Fruit fly (Drosophila melanogaster) whole organism, embryonic: ENCODE data around the gene CG14818.

Source experiments
- Ada2b ChIP-seq: fragments of 200-800 bp; sonication (Bioruptor generic); IDR thresholded peaks from 2 replicates; pipeline ENCODE4 v1.3.6; 2022; ENCODE audit warnings: missing biosample characterization, missing genetic modification characterization
- CG11696 ChIP-seq: fragments of 200-800 bp; sonication (Bioruptor generic); IDR thresholded peaks from 2 replicates; pipeline ENCODE4 v1.3.6; 2022; ENCODE audit warnings: missing biosample characterization, missing genetic modification characterization
- CG15696 ChIP-seq: fragments of 200-800 bp; sonication (Bioruptor generic); optimal IDR thresholded peaks from 2 replicates; lab custom pipeline; 2019; ENCODE audit warnings: missing biosample characterization, mild to moderate bottlenecking, missing genetic modification characterization, moderate library complexity
- CG1602 ChIP-seq: fragments of 200-800 bp; sonication (Bioruptor generic); optimal IDR thresholded peaks from 3 replicates; lab custom pipeline; 2016; ENCODE audit warnings: missing biosample characterization, missing genetic modification characterization
- CG17359 ChIP-seq: fragments of 200-800 bp; sonication (Bioruptor generic); optimal IDR thresholded peaks from 3 replicates; lab custom pipeline; 2018; ENCODE audit warnings: missing biosample characterization, mild to moderate bottlenecking, missing genetic modification characterization, moderate library complexity
- CG18599 ChIP-seq: fragments of 200-800 bp; sonication (Bioruptor generic); optimal IDR thresholded peaks from 3 replicates; lab custom pipeline; 2017; ENCODE audit warnings: missing biosample characterization, missing genetic modification characterization, mild to moderate bottlenecking, moderate library complexity, missing genetic modification reagents
- CG18619 ChIP-seq: fragments of 200-800 bp; sonication (Bioruptor generic); optimal IDR thresholded peaks from 3 replicates; lab custom pipeline; 2017; ENCODE audit warnings: missing biosample characterization, mild to moderate bottlenecking, missing genetic modification characterization
- CG30020 ChIP-seq: fragments of 200-800 bp; optimal IDR thresholded peaks from 2 replicates; lab custom pipeline; 2019; ENCODE audit warnings: missing biosample characterization, mild to moderate bottlenecking, missing genetic modification characterization, moderate library complexity
- CG31224 ChIP-seq: fragments of 200-800 bp; sonication (Bioruptor generic); IDR thresholded peaks from 2 replicates; pipeline ENCODE4 v1.3.6; 2022; ENCODE audit warnings: missing biosample characterization, missing genetic modification characterization
- CG31441 ChIP-seq: fragments of 200-800 bp; sonication (Bioruptor generic); IDR thresholded peaks from 2 replicates; pipeline ENCODE4 v1.3.6; 2022; ENCODE audit warnings: missing biosample characterization, missing genetic modification characterization
- CG34376 ChIP-seq: fragments of 200-800 bp; sonication (Bioruptor generic); optimal IDR thresholded peaks from 2 replicates; lab custom pipeline; 2018; ENCODE audit warnings: missing biosample characterization, mild to moderate bottlenecking, missing genetic modification characterization
- CG5953 ChIP-seq: fragments of 200-800 bp; sonication (Bioruptor generic); IDR thresholded peaks from 2 replicates; pipeline ENCODE4 v1.3.6; 2022; ENCODE audit warnings: missing biosample characterization, missing genetic modification characterization
- CG6175 ChIP-seq: fragments of 200-800 bp; sonication (Bioruptor generic); IDR thresholded peaks from 3 replicates; pipeline ENCODE4 v1.3.6; 2022; ENCODE audit warnings: missing biosample characterization, missing genetic modification characterization
- CG6765 ChIP-seq: fragments of 200-800 bp; sonication (Bioruptor generic); optimal IDR thresholded peaks from 3 replicates; lab custom pipeline; 2017; ENCODE audit warnings: missing biosample characterization, mild to moderate bottlenecking, missing genetic modification characterization
- CG6791 ChIP-seq: fragments of 200-800 bp; sonication (Bioruptor generic); IDR thresholded peaks from 3 replicates; pipeline ENCODE4 v1.3.6; 2022; ENCODE audit warnings: missing biosample characterization, missing genetic modification characterization; ENCODE audit not compliant: partially characterized antibody
- CG6813 ChIP-seq: fragments of 200-800 bp; sonication (Bioruptor generic); optimal IDR thresholded peaks from 2 replicates; lab custom pipeline; 2017; ENCODE audit warnings: missing biosample characterization, missing genetic modification characterization, mild to moderate bottlenecking, moderate library complexity, missing genetic modification reagents
- CG7963 ChIP-seq: fragments of 200-800 bp; sonication (Bioruptor generic); IDR thresholded peaks from 3 replicates; pipeline ENCODE4 v1.3.6; 2022; ENCODE audit warnings: missing biosample characterization, missing genetic modification characterization; ENCODE audit not compliant: partially characterized antibody
- CG8290 ChIP-seq, 3 experiments: fragments of 200-800 bp; sonication (Bioruptor generic); optimal IDR thresholded peaks; 2 replicates each; lab custom pipeline; 2016 to 2019; ENCODE audit warnings: missing biosample characterization in 3 of 3, missing genetic modification characterization in 3 of 3, mild to moderate bottlenecking in 2 of 3, moderate library complexity in 1 of 3
- CG8924 ChIP-seq: fragments of 200-800 bp; optimal IDR thresholded peaks from 3 replicates; lab custom pipeline; 2019; ENCODE audit warnings: missing biosample characterization, mild to moderate bottlenecking, missing genetic modification characterization, moderate library complexity
- CG9437 ChIP-seq: fragments of 200-800 bp; sonication (Bioruptor generic); optimal IDR thresholded peaks from 2 replicates; lab custom pipeline; 2018; ENCODE audit warnings: missing biosample characterization, mild to moderate bottlenecking, missing genetic modification characterization
- CG9797 ChIP-seq: fragments of 200-800 bp; sonication (Bioruptor generic); optimal IDR thresholded peaks from 3 replicates; lab custom pipeline; 2018; ENCODE audit warnings: missing biosample characterization, mild to moderate bottlenecking, missing genetic modification characterization
- CoRest ChIP-seq: fragments of 200-800 bp; sonication (Bioruptor generic); optimal IDR thresholded peaks from 3 replicates; lab custom pipeline; 2018; ENCODE audit warnings: missing biosample characterization, mild to moderate bottlenecking, missing genetic modification characterization, moderate library complexity
- Dll ChIP-seq: fragments of 200-800 bp; sonication (Bioruptor generic); IDR thresholded peaks from 4 replicates; pipeline ENCODE4 v1.3.6; 2022; ENCODE audit warnings: missing biosample characterization, missing genetic modification characterization; ENCODE audit not compliant: partially characterized antibody
- Elba2 ChIP-seq: fragments of 200-800 bp; sonication (Bioruptor generic); optimal IDR thresholded peaks from 3 replicates; lab custom pipeline; 2016; ENCODE audit warnings: missing biosample characterization, missing genetic modification characterization
- HLH54F ChIP-seq: fragments of 200-800 bp; sonication (Bioruptor generic); optimal IDR thresholded peaks from 3 replicates; lab custom pipeline; 2016; ENCODE audit warnings: missing biosample characterization, missing genetic modification characterization
- Lhr ChIP-seq: fragments of 200-800 bp; sonication (Bioruptor generic); optimal IDR thresholded peaks from 3 replicates; lab custom pipeline; 2017; ENCODE audit warnings: mild to moderate bottlenecking, missing biosample characterization, missing genetic modification reagents, missing genetic modification characterization
- NFAT ChIP-seq: fragments of 200-800 bp; sonication (Bioruptor generic); IDR thresholded peaks from 2 replicates; pipeline ENCODE4 v1.3.6; 2022; ENCODE audit warnings: missing biosample characterization, missing genetic modification characterization
- PHDP ChIP-seq: fragments of 200-800 bp; sonication (Bioruptor generic); optimal IDR thresholded peaks from 3 replicates; lab custom pipeline; 2018; ENCODE audit warnings: missing biosample characterization, mild to moderate bottlenecking, missing genetic modification characterization, moderate library complexity
- Ptx1 ChIP-seq: fragments of 200-800 bp; sonication (Bioruptor generic); IDR thresholded peaks from 2 replicates; pipeline ENCODE4 v1.3.6; 2022; ENCODE audit warnings: missing biosample characterization, missing genetic modification characterization
- Rfx ChIP-seq: fragments of 200-800 bp; sonication (Bioruptor generic); IDR thresholded peaks from 2 replicates; pipeline ENCODE4 v1.3.6; 2022; ENCODE audit warnings: missing biosample characterization, missing genetic modification characterization
- Vsx1 ChIP-seq: fragments of 200-800 bp; sonication (Bioruptor generic); optimal IDR thresholded peaks from 2 replicates; lab custom pipeline; 2017; ENCODE audit warnings: missing biosample characterization, mild to moderate bottlenecking, missing genetic modification characterization, missing genetic modification reagents
- ac ChIP-seq: fragments of 200-800 bp; sonication (Bioruptor generic); optimal IDR thresholded peaks from 3 replicates; lab custom pipeline; 2017; ENCODE audit warnings: missing biosample characterization, mild to moderate bottlenecking, missing genetic modification characterization
- ash1 ChIP-seq: fragments of 200-800 bp; sonication (Bioruptor generic); optimal IDR thresholded peaks from 2 replicates; lab custom pipeline; 2018; ENCODE audit warnings: missing biosample characterization, mild to moderate bottlenecking, missing genetic modification characterization
- az2 ChIP-seq: fragments of 200-800 bp; sonication (Bioruptor generic); optimal IDR thresholded peaks from 3 replicates; lab custom pipeline; 2016; ENCODE audit warnings: missing biosample characterization, missing genetic modification characterization
- bcd ChIP-seq: fragments of 200-800 bp; sonication (Bioruptor generic); optimal IDR thresholded peaks from 2 replicates; lab custom pipeline; 2017; ENCODE audit warnings: missing biosample characterization, mild to moderate bottlenecking, missing genetic modification characterization
- dm ChIP-seq: fragments of 200-800 bp; sonication (Bioruptor generic); optimal IDR thresholded peaks from 3 replicates; lab custom pipeline; 2016; ENCODE audit warnings: missing biosample characterization, missing genetic modification characterization
- dpn ChIP-seq, 2 experiments: fragments of 200-800 bp; sonication (Bioruptor generic); optimal IDR thresholded peaks; 3 replicates each; lab custom pipeline; 2016; ENCODE audit warnings: missing biosample characterization in 2 of 2, missing genetic modification characterization in 2 of 2
- kay ChIP-seq: fragments of 200-800 bp; sonication (Bioruptor generic); optimal IDR thresholded peaks from 2 replicates; lab custom pipeline; 2016; ENCODE audit warnings: missing biosample characterization, missing genetic modification characterization
- mld ChIP-seq: fragments of 200-800 bp; sonication (Bioruptor generic); IDR thresholded peaks from 3 replicates; pipeline ENCODE4 v1.3.6; 2022; ENCODE audit warnings: missing biosample characterization, missing genetic modification characterization; ENCODE audit not compliant: partially characterized antibody
- nerfin-1 ChIP-seq: fragments of 200-800 bp; sonication (Bioruptor generic); optimal IDR thresholded peaks from 3 replicates; lab custom pipeline; 2019; ENCODE audit warnings: missing biosample characterization, mild to moderate bottlenecking, missing genetic modification characterization, moderate library complexity
- nmo ChIP-seq: fragments of 200-800 bp; sonication (Bioruptor generic); optimal IDR thresholded peaks from 2 replicates; lab custom pipeline; 2018; ENCODE audit warnings: missing biosample characterization, mild to moderate bottlenecking, missing genetic modification characterization, moderate library complexity
- onecut ChIP-seq: fragments of 200-800 bp; sonication (Bioruptor generic); IDR thresholded peaks from 2 replicates; pipeline ENCODE4 v1.3.6; 2022; ENCODE audit warnings: missing biosample characterization, missing genetic modification characterization
- pho ChIP-seq: fragments of 200-800 bp; sonication (Bioruptor generic); optimal IDR thresholded peaks from 2 replicates; lab custom pipeline; 2016; ENCODE audit warnings: missing biosample characterization, missing genetic modification characterization
- repo ChIP-seq: fragments of 200-800 bp; sonication (Bioruptor generic); optimal IDR thresholded peaks from 2 replicates; lab custom pipeline; 2016; ENCODE audit warnings: missing biosample characterization, missing genetic modification characterization
- sna ChIP-seq: fragments of 200-800 bp; sonication (Bioruptor generic); IDR thresholded peaks from 2 replicates; pipeline ENCODE4 v1.3.6; 2022; ENCODE audit warnings: missing biosample characterization, missing genetic modification characterization; ENCODE audit not compliant: partially characterized antibody
- tap ChIP-seq: fragments of 200-800 bp; optimal IDR thresholded peaks from 3 replicates; lab custom pipeline; 2019; ENCODE audit warnings: missing biosample characterization, mild to moderate bottlenecking, missing genetic modification characterization, moderate library complexity
- tgo ChIP-seq: fragments of 200-800 bp; sonication (Bioruptor generic); IDR thresholded peaks from 3 replicates; pipeline ENCODE4 v1.3.6; 2022; ENCODE audit warnings: missing biosample characterization, missing genetic modification characterization
- yki ChIP-seq: fragments of >200 bp; optimal IDR thresholded peaks from 3 replicates; lab custom pipeline; 2018
- zfh1 ChIP-seq: fragments of 200-800 bp; sonication (Bioruptor generic); IDR thresholded peaks from 3 replicates; pipeline ENCODE4 v1.3.6; 2022; ENCODE audit warnings: missing biosample characterization, missing genetic modification characterization

CG14818 gene

DNA sequence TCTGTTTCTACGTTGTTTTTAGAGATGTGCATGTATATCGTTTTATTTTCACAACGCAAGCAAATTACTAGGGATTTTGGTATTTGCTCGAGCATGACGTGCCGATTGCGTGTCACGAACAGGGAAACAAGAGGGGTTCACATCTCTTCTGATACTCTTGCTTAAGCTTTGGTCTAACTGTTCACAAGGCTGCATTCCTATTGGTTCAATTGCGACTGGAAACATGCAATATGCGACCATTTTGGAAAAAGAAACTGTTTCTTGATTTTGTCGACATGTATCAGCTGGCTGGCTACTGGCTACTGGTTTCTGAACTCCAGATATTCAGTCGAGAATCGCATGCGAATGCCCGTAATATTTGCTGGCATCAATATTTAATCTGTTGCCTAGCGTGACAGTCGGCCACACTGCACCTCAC is 574 bp upstream of the CG14818 start, which contains the start of gene Coa8 (continued):
- TF ChIP-seq CG8924 (tag; lab: Kevin White, UChicago) (peak; percentile 7), onecut (GFP tag; lab: Robert Waterston, UW) (0 out of 2 replicates have a peak, but pooled peaks have one; percentile 11), Ada2b (GFP tag; lab: Robert Waterston, UW) (peak; percentile 28; the same call in 1 of the 2 replicates), CG6791 (peak; percentile 30; the same call in 1 of the 3 replicates), NFAT (GFP tag; lab: Robert Waterston, UW) (peak; percentile 31; the same call in 1 of the 2 replicates), CG8290 (GFP tag; optimal IDR thresholded peaks at IDR 0.05; lab: Kevin White, UChicago) (peak; percentile 13), CG8290 (tag; optimal IDR thresholded peaks at IDR 0.05; lab: Kevin White, UChicago) (peak; percentile 62 to 77), CG31224 (GFP tag; lab: Robert Waterston, UW) (peak; percentile 87), CG7963 (GFP tag; lab: Robert Waterston, UW) (0 out of 3 replicates have a peak, but pooled peaks have one; percentile 36), Lhr (GFP tag; lab: Kevin White, UChicago) (peak; percentile 31), dpn (GFP tag; optimal IDR thresholded peaks at IDR 0.05; lab: Kevin White, UChicago) (peak; percentile 24 to 26), bcd (peak; percentile 37), CG18619 (GFP tag; lab: Kevin White, UChicago) (no peak), sna (GFP tag; lab: Robert Waterston, UW) (peak; percentile 39; the same call in 1 of the 2 replicates), Dll (peak; percentile 57), tgo (GFP tag; lab: Robert Waterston, UW) (peak; percentile 27; the same call in 1 of the 3 replicates), repo (GFP tag; lab: Kevin White, UChicago) (peak; percentile 18), CG9797 (peak; percentile 33), mld (GFP tag; lab: Robert Waterston, UW) (peak; percentile 57; the same call in 1 of the 3 replicates), yki (lab: Kevin White, UChicago) (no peak), CG6175 (GFP tag; lab: Robert Waterston, UW) (no peak), Ptx1 (GFP tag; lab: Robert Waterston, UW) (peak; percentile 59), nmo (GFP tag; lab: Kevin White, UChicago) (peak; percentile 40), zfh1 (GFP tag; lab: Robert Waterston, UW) (peak; percentile 46; the same call in 2 of the 3 replicates)

DNA sequence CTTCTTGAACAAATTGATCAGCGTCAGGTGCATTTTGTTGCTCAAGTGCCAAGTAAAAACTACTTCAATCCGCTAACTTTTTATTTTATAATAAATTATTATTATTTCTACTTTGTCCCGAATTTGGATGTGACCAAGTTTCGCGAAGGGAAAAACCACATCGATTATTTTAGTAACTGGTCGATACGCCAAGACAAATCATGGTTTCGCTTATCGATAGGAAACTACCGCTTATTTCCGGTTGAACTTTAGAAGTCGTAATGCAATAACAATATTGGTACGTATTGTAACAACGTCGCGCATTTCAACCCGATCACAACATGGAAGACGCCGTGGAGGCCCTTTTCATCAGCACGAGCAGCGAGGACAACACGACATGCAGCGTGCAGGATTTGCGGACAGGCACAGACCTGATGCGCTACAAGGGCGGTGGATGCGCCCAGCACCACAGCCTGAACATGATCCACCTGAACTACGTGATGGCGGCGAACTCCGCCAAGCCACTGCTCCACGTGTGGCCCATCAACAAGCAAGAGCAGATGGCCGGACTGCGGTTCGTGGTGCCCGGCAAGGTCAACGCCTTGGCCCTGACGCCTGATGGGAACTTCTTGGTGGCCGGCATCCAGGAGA is 2.4 kb downstream of the CG14818 start, which contains the start of the genes CG14817 and CG14805:
Gene CG14817, minus strand, starts transcription at position 164 of the 630 bp plus-strand sequence.
Gene CG14805, plus strand, starts transcription at position 211 of the 630 bp plus-strand sequence.
- TF ChIP-seq kay (no peak), CG30020 (tag; lab: Kevin White, UChicago) (peak; percentile 40), CoRest (tag; lab: Kevin White, UChicago) (peak; percentile 43), Rfx (GFP tag; lab: Robert Waterston, UW) (peak; percentile 78), Elba2 (GFP tag; lab: Kevin White, UChicago) (no peak), PHDP (peak; percentile 81), CG5953 (no peak), az2 (GFP tag; lab: Kevin White, UChicago) (peak; percentile 29), nerfin-1 (tag; lab: Kevin White, UChicago) (peak; percentile 65), pho (no peak), CG34376 (GFP tag; lab: Kevin White, UChicago) (peak; percentile 94), ash1 (GFP tag; lab: Kevin White, UChicago) (peak; percentile 85), HLH54F (no peak), CG15696 (no peak), Vsx1 (no peak), CG1602 (GFP tag; lab: Kevin White, UChicago) (no peak), dm (GFP tag; lab: Kevin White, UChicago) (peak; percentile 38), CG6813 (GFP tag; lab: Kevin White, UChicago) (peak; percentile 89), CG18599 (GFP tag; lab: Kevin White, UChicago) (no peak), CG31441 (GFP tag; lab: Robert Waterston, UW) (peak; percentile 75), tap (tag; lab: Kevin White, UChicago) (peak; percentile 69), CG17359 (tag; lab: Kevin White, UChicago) (peak; percentile 73), ac (GFP tag; lab: Kevin White, UChicago) (peak; percentile 48), CG6765 (peak; percentile 93), CG9437 (GFP tag; lab: Kevin White, UChicago) (peak; percentile 86), CG11696 (GFP tag; lab: Robert Waterston, UW) (no peak)
